Worm (Caenorhabditis elegans) whole organism, L4/young adult: ENCODE data around the gene F47B10.9.

ENCODE experiments used
- W03F9.2 ChIP-seq: fragments of 150-350 bp; optimal IDR thresholded peaks from 2 replicates; lab custom pipeline; 2014; ENCODE audit warnings: missing biosample characterization, missing genetic modification characterization
- him-1 ChIP-seq: sonication (generic microtip); optimal IDR thresholded peaks from 2 replicates; lab custom pipeline; 2016; ENCODE audit warnings: missing genotype, missing genetic modification reagents, missing genetic modification characterization, missing compliant biosample characterization

ce11 chrX:10903416-10903815 lies 10.5 kb downstream of the F47B10.9 start:
- no peak for TF ChIP-seq him-1 (tag; lab: Kevin White, UChicago)
- no peak for TF ChIP-seq W03F9.2 (tag; lab: Kevin White, UChicago)
